Worm (Caenorhabditis elegans): ENCODE data around the gene pqn-18.

pqn-18 gene

DNA sequence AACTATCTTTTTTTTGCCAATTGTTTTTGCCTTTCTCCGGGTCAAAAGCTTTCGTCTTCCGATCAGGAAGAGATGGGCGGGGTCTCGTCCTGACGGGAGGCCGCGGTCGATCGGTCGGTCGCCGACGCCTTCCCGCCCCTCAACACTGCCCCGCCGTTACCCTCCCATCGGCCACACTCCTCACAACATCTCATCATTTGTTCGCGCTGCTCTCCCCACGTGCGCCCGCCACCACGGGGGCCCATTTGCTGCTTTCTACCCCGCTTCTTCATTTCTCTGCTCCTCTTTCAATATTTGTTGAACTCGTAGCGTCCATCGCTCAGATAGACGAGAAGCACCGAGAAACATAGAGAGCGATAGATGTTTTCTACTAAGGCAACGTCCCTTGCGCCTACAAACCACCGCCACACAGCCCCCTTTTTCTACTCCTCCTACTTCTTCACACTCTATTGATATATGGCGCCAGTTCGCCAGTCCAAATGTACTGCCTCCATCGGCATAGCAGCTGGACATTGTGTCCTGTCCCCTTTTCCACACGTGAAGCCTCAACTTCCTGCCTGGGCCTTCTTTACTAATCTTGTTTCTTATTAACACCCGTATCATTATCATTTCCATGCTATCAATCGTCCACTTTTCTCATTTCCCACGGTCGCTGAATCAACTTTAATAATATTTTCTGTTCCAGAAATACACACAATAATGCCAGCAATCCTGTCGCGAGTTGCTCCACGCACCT, 30.7 kb upstream of the pqn-18 start, which contains the start of gene bcat-1 (continued):
- TF ChIP-seq F13H6.1 (tag; optimal IDR thresholded peaks at IDR 0.05), result peak; percentile 42
- peak; percentile 49 for TF ChIP-seq sdc-2 (tag; optimal IDR thresholded peaks at IDR 0.05)
- peak; percentile 4 for TF ChIP-seq mec-3 (tag; optimal IDR thresholded peaks at IDR 0.05; ENCODE audit: borderline replicate concordance)
- TF ChIP-seq ceh-31 (tag; optimal IDR thresholded peaks at IDR 0.05), result peak; percentile 34

DNA sequence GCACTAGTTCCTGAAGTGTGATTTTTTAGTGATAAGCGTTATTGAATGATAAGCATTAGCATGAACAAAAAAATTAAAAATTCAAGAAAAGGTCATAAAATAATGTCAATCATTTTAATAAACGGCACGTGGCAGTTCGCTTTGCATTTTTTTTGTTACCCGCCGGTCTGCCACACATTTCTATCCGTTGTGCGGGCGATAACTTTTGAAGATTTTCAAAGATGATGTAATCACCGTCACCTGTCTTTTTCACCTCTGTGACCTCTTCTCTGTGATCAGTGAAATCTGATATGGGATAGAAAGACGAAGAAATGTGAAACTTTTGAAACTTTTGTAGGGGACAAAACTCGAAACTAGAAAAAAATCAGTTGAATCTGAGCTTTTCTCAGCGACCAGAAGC, 29.7 kb upstream of the pqn-18 start:
- no peak for TF ChIP-seq tbx-2 (tag; optimal IDR thresholded peaks at IDR 0.05)

DNA sequence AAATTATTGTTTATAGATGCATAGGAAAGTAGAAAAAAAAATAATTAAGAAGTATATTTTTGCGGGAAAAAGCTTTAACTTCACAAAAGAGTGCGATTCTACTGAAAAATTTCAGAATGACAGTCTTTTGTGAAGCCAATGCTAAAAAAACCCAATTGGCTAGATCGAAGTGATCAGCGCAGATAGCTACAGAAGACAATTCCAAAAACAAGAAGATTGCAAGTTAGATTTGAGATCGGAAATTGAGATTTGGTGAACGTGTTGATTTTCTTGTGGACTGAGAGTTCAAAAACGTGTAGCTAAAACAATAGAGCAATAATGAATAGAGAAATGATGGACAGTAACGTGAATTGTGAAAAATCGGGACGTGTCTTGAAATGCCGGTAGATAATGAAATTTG, 26.5 kb upstream of the pqn-18 start:
- no peak for TF ChIP-seq ceh-18 (tag; optimal IDR thresholded peaks at IDR 0.05)
- no peak for TF ChIP-seq madf-2 (tag; optimal IDR thresholded peaks at IDR 0.05)
- no peak for TF ChIP-seq ceh-24 (tag; optimal IDR thresholded peaks at IDR 0.05)
- no peak for TF ChIP-seq sox-4 (tag; optimal IDR thresholded peaks at IDR 0.05)
- no peak for TF ChIP-seq lim-6 (tag; optimal IDR thresholded peaks at IDR 0.05)
- no peak for TF ChIP-seq hlh-15 (tag; optimal IDR thresholded peaks at IDR 0.05)
- TF ChIP-seq dmd-4 (tag; optimal IDR thresholded peaks at IDR 0.05; ENCODE audit: borderline replicate concordance), result no peak
- TF ChIP-seq pha-4 (tag; optimal IDR thresholded peaks at IDR 0.05), result no peak
- no peak for TF ChIP-seq fkh-10 (GFP tag; optimal IDR thresholded peaks at IDR 0.05)

DNA sequence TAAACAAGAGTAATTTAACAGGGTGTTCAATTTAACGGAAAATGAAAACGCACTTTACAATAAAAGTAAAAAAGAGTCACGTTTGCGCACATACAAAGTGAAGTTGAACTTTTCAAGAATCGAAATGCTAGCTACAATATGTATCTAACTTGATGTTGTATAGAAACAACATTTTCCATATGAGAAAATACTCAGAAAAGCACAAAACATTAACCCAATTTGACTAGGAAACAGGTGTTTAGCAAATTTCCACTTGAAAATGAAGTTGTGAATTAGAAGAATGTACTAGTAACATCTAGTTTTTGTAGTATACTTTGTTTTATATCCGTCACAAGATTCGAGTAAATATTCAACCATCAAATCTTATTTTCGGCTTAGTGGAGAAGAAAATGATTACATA, 22.8 kb upstream of the pqn-18 start, which contains the start of gene gpc-1:
Gene gpc-1, minus strand, starts transcription at position 117 of the 400 bp plus-strand sequence.
- TF ChIP-seq C38D4.7 (GFP tag; optimal IDR thresholded peaks at IDR 0.05), result no peak
- TF ChIP-seq T23F11.4 (GFP tag; optimal IDR thresholded peaks at IDR 0.05), result no peak

DNA sequence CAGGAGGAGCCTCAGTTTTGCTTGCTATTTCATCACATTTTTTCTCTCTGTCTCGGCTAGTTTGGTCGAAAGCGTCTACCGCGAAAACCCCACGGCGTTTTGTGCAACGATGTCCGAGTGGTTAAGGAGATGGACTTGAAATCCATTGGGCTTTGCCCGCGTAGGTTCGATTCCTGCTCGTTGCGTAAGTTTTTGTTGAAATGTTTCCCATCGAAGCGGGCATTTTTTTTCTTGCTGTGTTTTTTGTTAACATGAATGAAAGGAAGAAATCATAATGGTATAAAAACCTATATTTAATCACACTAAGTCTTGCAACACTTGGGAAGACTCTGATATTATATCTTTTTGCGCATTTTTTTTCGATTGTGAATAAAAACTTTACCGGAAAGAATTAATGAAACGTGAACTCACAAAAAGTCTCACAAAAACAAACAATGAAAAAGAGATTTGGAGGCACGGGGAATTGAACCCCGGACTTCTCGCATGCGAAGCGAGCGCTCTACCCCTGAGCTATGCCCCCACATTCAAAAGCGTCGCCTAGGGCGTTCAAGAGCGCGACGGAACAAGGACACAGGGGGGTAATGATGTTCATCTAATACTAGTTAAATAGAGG, 17.7 kb upstream of the pqn-18 start:
- TF ChIP-seq gmeb-2 (tag; optimal IDR thresholded peaks at IDR 0.05), result peak; percentile 76
- TF ChIP-seq K09A11.1 (tag; optimal IDR thresholded peaks at IDR 0.05; ENCODE audit: insufficient read depth), result peak; percentile 56
- TF ChIP-seq T23F11.4 (GFP tag; optimal IDR thresholded peaks at IDR 0.05), result peak; percentile 52
- TF ChIP-seq eyg-1 (tag; optimal IDR thresholded peaks at IDR 0.05), result peak; percentile 79
- TF ChIP-seq lin-11 (tag; optimal IDR thresholded peaks at IDR 0.05), result peak; percentile 69
- peak; percentile 73 for TF ChIP-seq pat-9 (tag; optimal IDR thresholded peaks at IDR 0.05)
- TF ChIP-seq ama-1 (optimal IDR thresholded peaks at IDR 0.05), result no peak
- TF ChIP-seq npax-4 (tag; optimal IDR thresholded peaks at IDR 0.05), result peak; percentile 73
- peak; percentile 32 for TF ChIP-seq dve-1 (tag; optimal IDR thresholded peaks at IDR 0.05)
- TF ChIP-seq C08G9.2 (tag; optimal IDR thresholded peaks at IDR 0.05), result peak; percentile 53
- peak; percentile 64 for TF ChIP-seq ceh-24 (tag; optimal IDR thresholded peaks at IDR 0.05)
- TF ChIP-seq nhr-11 (tag; optimal IDR thresholded peaks at IDR 0.05), result no peak
- peak; percentile 64 for TF ChIP-seq madf-2 (tag; optimal IDR thresholded peaks at IDR 0.05)
- no peak for TF ChIP-seq hlh-30 (tag; optimal IDR thresholded peaks at IDR 0.05; ENCODE audit: insufficient read depth)
- no peak for TF ChIP-seq pqm-1 (tag; optimal IDR thresholded peaks at IDR 0.05)
- TF ChIP-seq hlh-8 (tag; optimal IDR thresholded peaks at IDR 0.05), result no peak
- TF ChIP-seq hlh-13 (GFP tag; optimal IDR thresholded peaks at IDR 0.05), result peak; percentile 63
- peak; percentile 38 for TF ChIP-seq ceh-18 (tag; optimal IDR thresholded peaks at IDR 0.05)
- TF ChIP-seq ttx-3 (tag; optimal IDR thresholded peaks at IDR 0.05), result peak; percentile 75
- TF ChIP-seq ceh-48 (tag; optimal IDR thresholded peaks at IDR 0.05), result peak; percentile 50
- peak; percentile 45 for TF ChIP-seq ceh-2 (tag; optimal IDR thresholded peaks at IDR 0.05)
- peak; percentile 88 for TF ChIP-seq ceh-19 (GFP tag; optimal IDR thresholded peaks at IDR 0.05)
- peak; percentile 55 for TF ChIP-seq dmd-4 (tag; optimal IDR thresholded peaks at IDR 0.05; ENCODE audit: borderline replicate concordance)
- peak; percentile 57 for TF ChIP-seq zip-5 (tag; optimal IDR thresholded peaks at IDR 0.05)
- peak; percentile 52 for TF ChIP-seq fax-1 (tag; optimal IDR thresholded peaks at IDR 0.05)
- TF ChIP-seq sox-4 (tag; optimal IDR thresholded peaks at IDR 0.05), result peak; percentile 74
- TF ChIP-seq pha-2 (tag; optimal IDR thresholded peaks at IDR 0.05), result peak; percentile 78
- peak; percentile 65 for TF ChIP-seq Y22D7AL.16 (tag; optimal IDR thresholded peaks at IDR 0.05)
- TF ChIP-seq ceh-34 (tag; optimal IDR thresholded peaks at IDR 0.05), result peak; percentile 86
- TF ChIP-seq pros-1 (tag; optimal IDR thresholded peaks at IDR 0.05), result no peak
- TF ChIP-seq unc-55 (GFP tag; optimal IDR thresholded peaks at IDR 0.05), result no peak
- TF ChIP-seq elt-2 (tag; optimal IDR thresholded peaks at IDR 0.05), result peak; percentile 84
- peak; percentile 14 for TF ChIP-seq hlh-15 (tag; optimal IDR thresholded peaks at IDR 0.05)

Measured in whole organism, late embryonic.